Worm (Caenorhabditis elegans) whole organism, L4/young adult: ENCODE results near the gene emg-1.

Source experiments
- W03F9.2 ChIP-seq: fragments of 150-350 bp; optimal IDR thresholded peaks from 2 replicates; lab custom pipeline; 2014; ENCODE audit warnings: missing biosample characterization, missing genetic modification characterization
- dao-5 ChIP-seq: sonication (generic microtip); optimal IDR thresholded peaks from 2 replicates; lab custom pipeline; 2016; ENCODE audit warnings: missing genotype, missing genetic modification characterization, moderate library complexity, missing compliant biosample characterization

ce11 chrIII:10666640-10667039, 17.3 kb downstream of the emg-1 start:
- no peak for TF ChIP-seq dao-5
- TF ChIP-seq W03F9.2 = no peak
